Fruit fly (Drosophila melanogaster) Kc167 (cell line): ENCODE results near the gene CG9691.

ENCODE experiments used
- insv ChIP-seq: fragments of >200 bp; optimal IDR thresholded peaks from 3 replicates; lab custom pipeline; 2018; ENCODE audit warnings: missing external identifiers
- psq ChIP-seq: fragments of >200 bp; optimal IDR thresholded peaks from 2 replicates; lab custom pipeline; 2017; ENCODE audit warnings: missing external identifiers
- ttk ChIP-seq: sonication (Bioruptor generic); optimal IDR thresholded peaks from 2 replicates; lab custom pipeline; 2017; ENCODE audit warnings: missing external identifiers

- TF ChIP-seq psq (lab: Kevin White, UChicago) (no peak), ttk (no peak), insv (lab: Kevin White, UChicago) (no peak)
These were observed 1.3 kb upstream of the CG9691 start for dm6 chrX:9882900-9883299.
